Fruit fly (Drosophila melanogaster): ENCODE results near the gene Polr3C.

Polr3C gene

DNA sequence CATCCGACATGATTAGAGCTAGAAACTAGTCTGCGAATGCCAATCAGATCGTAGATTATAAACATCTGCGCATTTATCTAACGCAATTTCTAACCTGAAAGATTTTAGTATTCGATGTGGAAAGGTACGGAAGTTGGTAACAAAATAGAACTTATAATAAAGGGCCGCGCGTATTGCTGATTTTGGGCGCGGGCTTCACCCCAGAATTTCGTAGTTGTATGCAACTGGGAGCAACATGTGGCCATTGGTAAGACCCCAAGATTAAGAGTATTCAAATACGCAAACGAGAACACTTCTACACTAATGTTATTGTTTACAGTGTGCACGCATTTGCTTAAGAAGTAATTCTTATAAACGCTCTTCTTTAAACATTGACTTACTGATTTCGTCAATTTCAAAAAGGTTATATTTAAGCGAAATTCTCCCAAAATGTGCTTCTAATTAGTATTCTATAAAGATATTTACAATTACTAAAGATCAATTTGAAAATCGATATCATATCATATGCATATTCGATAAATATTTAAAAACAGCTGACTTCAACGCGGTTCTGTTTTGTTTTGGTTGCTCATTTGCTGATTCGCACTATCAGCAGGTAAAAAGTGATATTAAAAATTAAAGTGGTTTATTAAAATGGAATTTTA, at the start of gene Polr3C, which contains the start of gene CG5961:
TSS of gene Polr3C (plus strand) at position 536 of the 644 bp plus-strand sequence.
TSS of gene CG5961 (minus strand) at position 416 of the 644 bp plus-strand sequence.
- TF ChIP-seq bab1 (GFP tag; optimal IDR thresholded peaks at IDR 0.05), result peak; percentile 49
- TF ChIP-seq CG7101 (tag; optimal IDR thresholded peaks at IDR 0.05), result peak; percentile 16
- TF ChIP-seq Mnt (GFP tag; optimal IDR thresholded peaks at IDR 0.05), result peak; percentile 82
- TF ChIP-seq tj (GFP tag; optimal IDR thresholded peaks at IDR 0.05), result peak; percentile 85
- no peak for TF ChIP-seq CG7045 (GFP tag; optimal IDR thresholded peaks at IDR 0.05)
- TF ChIP-seq Clk (GFP tag; optimal IDR thresholded peaks at IDR 0.05), result no peak
- TF ChIP-seq CG11617 (GFP tag; optimal IDR thresholded peaks at IDR 0.05), result no peak
- no peak for TF ChIP-seq cnc (optimal IDR thresholded peaks at IDR 0.05)
- no peak for TF ChIP-seq CG33017 (tag; optimal IDR thresholded peaks at IDR 0.05)
- TF ChIP-seq pad (GFP tag; optimal IDR thresholded peaks at IDR 0.05), result no peak
- no peak for TF ChIP-seq CG14711 (tag; optimal IDR thresholded peaks at IDR 0.05)
- TF ChIP-seq CG5204 (GFP tag; optimal IDR thresholded peaks at IDR 0.05), result no peak
- no peak for TF ChIP-seq ovo (GFP tag; optimal IDR thresholded peaks at IDR 0.05)
- no peak for TF ChIP-seq kay (GFP tag; ENCODE audit: borderline replicate concordance)
- TF ChIP-seq Crg-1 (GFP tag; optimal IDR thresholded peaks at IDR 0.05), result no peak
- no peak for TF ChIP-seq CG12768 (GFP tag; optimal IDR thresholded peaks at IDR 0.05)
- TF ChIP-seq cic (GFP tag; optimal IDR thresholded peaks at IDR 0.05), result peak; percentile 39
- no peak for TF ChIP-seq CG1620 (GFP tag; optimal IDR thresholded peaks at IDR 0.05)
- TF ChIP-seq toe (GFP tag; optimal IDR thresholded peaks at IDR 0.05), result no peak
- no peak for TF ChIP-seq Hr96 (GFP tag; optimal IDR thresholded peaks at IDR 0.05)

DNA sequence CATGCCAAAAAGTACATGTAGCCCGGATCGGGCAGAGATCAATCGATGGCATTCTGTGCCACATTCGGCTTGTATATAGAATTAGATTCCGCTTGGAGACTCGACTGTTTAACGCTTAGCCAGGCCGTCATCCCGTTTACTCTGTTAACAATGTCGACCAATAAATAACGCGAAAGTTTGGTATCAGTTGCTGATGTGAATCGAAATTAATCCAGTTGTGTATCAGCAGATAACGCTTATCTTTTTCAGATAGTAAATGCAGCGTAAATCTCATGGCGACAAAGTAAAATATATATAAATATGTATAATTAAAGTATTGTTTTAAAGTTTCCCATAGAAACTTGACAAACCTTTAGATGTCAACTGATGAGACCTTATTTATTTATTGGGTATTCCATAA, 48.8 kb upstream of the Polr3C start:
- no peak for TF ChIP-seq CG5204 (GFP tag; optimal IDR thresholded peaks at IDR 0.05)
- TF ChIP-seq toe (GFP tag; optimal IDR thresholded peaks at IDR 0.05), result no peak
- TF ChIP-seq Hr96 (GFP tag; optimal IDR thresholded peaks at IDR 0.05), result no peak
- TF ChIP-seq kay (GFP tag; ENCODE audit: borderline replicate concordance), result no peak
- TF ChIP-seq CG14711 (tag; optimal IDR thresholded peaks at IDR 0.05), result no peak
- no peak for TF ChIP-seq CG12768 (GFP tag; optimal IDR thresholded peaks at IDR 0.05)

DNA sequence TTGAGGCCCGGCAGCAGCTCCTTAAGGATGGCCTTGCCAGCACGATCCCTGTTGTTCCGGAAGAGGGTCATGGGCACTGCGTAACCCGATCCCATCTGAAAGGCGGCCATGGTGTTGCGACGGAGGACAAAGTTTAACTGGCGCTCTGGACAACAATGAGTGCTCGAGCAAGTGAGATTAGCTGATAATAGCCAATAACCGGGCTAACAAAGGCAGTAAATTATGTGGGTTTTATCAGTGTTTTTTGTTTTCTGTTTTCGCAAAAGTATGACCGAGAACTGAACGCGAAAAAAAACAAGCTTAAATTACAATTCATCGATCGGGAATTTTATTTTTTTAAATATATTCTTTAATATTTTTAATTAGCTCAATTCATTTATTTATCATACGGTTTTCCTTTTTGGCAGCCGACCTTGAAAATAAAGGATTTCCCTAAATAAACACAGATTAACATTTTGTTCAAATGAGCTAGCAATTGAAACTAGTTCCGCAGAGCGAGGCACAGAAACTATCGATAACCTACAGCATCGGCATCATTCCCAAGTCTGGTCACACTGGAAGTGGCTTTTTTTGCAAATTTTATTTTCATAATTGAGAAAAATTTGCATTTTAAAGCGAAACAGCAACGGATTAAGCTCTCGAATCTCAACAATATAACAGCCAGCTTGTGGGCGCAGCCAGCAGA, 46.8 kb upstream of the Polr3C start, which contains the start of the genes Dip-C and pps:
TSS of gene Dip-C (minus strand) at position 486 of the 685 bp plus-strand sequence.
TSS of gene pps (plus strand) at position 555 of the 685 bp plus-strand sequence.
- TF ChIP-seq CG5204 (GFP tag; optimal IDR thresholded peaks at IDR 0.05), result no peak
- TF ChIP-seq Clk (GFP tag; optimal IDR thresholded peaks at IDR 0.05), result no peak
- TF ChIP-seq CG14711 (tag; optimal IDR thresholded peaks at IDR 0.05), result no peak
- no peak for TF ChIP-seq pad (GFP tag; optimal IDR thresholded peaks at IDR 0.05)
- peak; percentile 14 for TF ChIP-seq bab1 (GFP tag; optimal IDR thresholded peaks at IDR 0.05)
- no peak for TF ChIP-seq Crg-1 (GFP tag; optimal IDR thresholded peaks at IDR 0.05)
- TF ChIP-seq CG7045 (GFP tag; optimal IDR thresholded peaks at IDR 0.05), result no peak
- no peak for TF ChIP-seq ovo (GFP tag; optimal IDR thresholded peaks at IDR 0.05)
- TF ChIP-seq Mnt (GFP tag; optimal IDR thresholded peaks at IDR 0.05), result peak; percentile 10
- no peak for TF ChIP-seq CG12768 (GFP tag; optimal IDR thresholded peaks at IDR 0.05)
- no peak for TF ChIP-seq Hr96 (GFP tag; optimal IDR thresholded peaks at IDR 0.05)
- TF ChIP-seq CG11617 (GFP tag; optimal IDR thresholded peaks at IDR 0.05), result peak; percentile 11
- peak; percentile 27 for TF ChIP-seq CG33017 (tag; optimal IDR thresholded peaks at IDR 0.05)
- TF ChIP-seq cic (GFP tag; optimal IDR thresholded peaks at IDR 0.05), result no peak
- no peak for TF ChIP-seq kay (GFP tag; ENCODE audit: borderline replicate concordance)
- TF ChIP-seq toe (GFP tag; optimal IDR thresholded peaks at IDR 0.05), result no peak
- no peak for TF ChIP-seq tj (GFP tag; optimal IDR thresholded peaks at IDR 0.05)
- TF ChIP-seq cnc (optimal IDR thresholded peaks at IDR 0.05), result no peak
- no peak for TF ChIP-seq CG7101 (tag; optimal IDR thresholded peaks at IDR 0.05)
- no peak for TF ChIP-seq CG1620 (GFP tag; optimal IDR thresholded peaks at IDR 0.05)

DNA sequence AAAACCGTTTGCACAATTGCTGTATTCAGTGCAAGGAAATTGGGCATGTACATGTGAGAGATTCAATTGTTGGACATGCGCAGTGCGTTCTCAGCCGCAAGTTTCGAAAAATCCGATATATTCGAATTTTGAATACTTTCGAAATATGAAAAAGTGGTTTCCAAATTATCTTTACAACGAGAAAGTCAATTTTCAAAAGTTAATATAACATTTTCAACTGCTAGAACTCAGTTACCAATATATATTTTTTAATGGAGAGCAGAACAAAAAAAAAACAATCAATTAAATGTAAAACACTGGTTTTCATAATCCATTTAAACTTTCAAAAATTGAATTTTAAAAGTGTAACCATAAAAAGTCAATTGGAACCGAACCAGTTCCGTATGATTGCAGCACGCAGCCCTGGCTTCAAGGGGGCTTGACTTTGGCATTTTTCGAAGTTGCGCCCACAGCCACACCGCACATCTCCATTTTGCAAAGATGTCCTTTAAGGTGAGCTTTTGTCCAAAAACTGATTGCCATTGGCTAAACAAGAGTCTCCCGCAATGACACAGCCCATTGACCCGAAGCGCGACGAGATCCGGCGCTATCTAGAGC, 37.7 kb upstream of the Polr3C start, which contains the start of the genes Scgbeta and CG17202:
TSS of gene Scgbeta (minus strand) at position 51 of the 597 bp plus-strand sequence.
TSS of gene CG17202 (plus strand) at position 390 of the 597 bp plus-strand sequence.
- TF ChIP-seq CG12768 (GFP tag; optimal IDR thresholded peaks at IDR 0.05), result peak; percentile 35
- peak; percentile 10 for TF ChIP-seq bab1 (GFP tag; optimal IDR thresholded peaks at IDR 0.05)
- no peak for TF ChIP-seq CG33017 (tag; optimal IDR thresholded peaks at IDR 0.05)
- TF ChIP-seq cic (GFP tag; optimal IDR thresholded peaks at IDR 0.05), result peak; percentile 22
- TF ChIP-seq CG11617 (GFP tag; optimal IDR thresholded peaks at IDR 0.05), result peak; percentile 13
- peak; percentile 18 for TF ChIP-seq CG7101 (tag; optimal IDR thresholded peaks at IDR 0.05)
- TF ChIP-seq pad (GFP tag; optimal IDR thresholded peaks at IDR 0.05), result no peak

DNA sequence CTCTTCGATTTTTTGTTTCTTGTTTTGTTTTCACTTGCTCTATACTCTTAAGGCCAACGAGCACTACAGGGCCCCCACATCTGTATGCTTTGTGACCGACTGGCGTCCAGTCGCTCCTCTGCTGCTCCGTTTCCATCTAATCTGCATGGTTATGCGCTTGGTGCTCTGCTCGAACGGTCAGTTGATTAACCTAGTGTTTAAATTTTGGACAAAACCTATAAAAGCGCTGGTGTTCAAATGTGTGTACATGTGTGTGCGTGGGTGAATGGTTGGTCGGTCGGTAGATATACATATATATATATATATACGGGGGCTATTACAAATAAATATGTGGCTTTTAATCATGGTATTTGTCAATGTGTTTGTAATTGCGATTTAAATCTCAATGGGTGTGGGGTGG, 36.2 kb upstream of the Polr3C start:
- TF ChIP-seq tj (GFP tag; optimal IDR thresholded peaks at IDR 0.05) (no peak), cnc (optimal IDR thresholded peaks at IDR 0.05) (no peak), Mnt (GFP tag; optimal IDR thresholded peaks at IDR 0.05) (no peak), kay (GFP tag; ENCODE audit: borderline replicate concordance) (no peak), pad (GFP tag; optimal IDR thresholded peaks at IDR 0.05) (no peak), ovo (GFP tag; optimal IDR thresholded peaks at IDR 0.05) (no peak), Crg-1 (GFP tag; optimal IDR thresholded peaks at IDR 0.05) (no peak), CG12768 (GFP tag; optimal IDR thresholded peaks at IDR 0.05) (no peak), Hr96 (GFP tag; optimal IDR thresholded peaks at IDR 0.05) (no peak), CG11617 (GFP tag; optimal IDR thresholded peaks at IDR 0.05) (no peak), Clk (GFP tag; optimal IDR thresholded peaks at IDR 0.05) (no peak), CG7101 (tag; optimal IDR thresholded peaks at IDR 0.05) (no peak), cic (GFP tag; optimal IDR thresholded peaks at IDR 0.05) (no peak), CG5204 (GFP tag; optimal IDR thresholded peaks at IDR 0.05) (no peak), CG1620 (GFP tag; optimal IDR thresholded peaks at IDR 0.05) (no peak), toe (GFP tag; optimal IDR thresholded peaks at IDR 0.05) (no peak)
